Worm (Caenorhabditis elegans) whole organism, young adult: ENCODE measurements around the gene try-1.

Experiments
- Y53G8AR.9 ChIP-seq: fragments of 200-800 bp; sonication (Bioruptor generic); conservative IDR thresholded peaks from 2 replicates; pipeline ENCODE4 v1.3.6; 2022; ENCODE audit warnings: missing genetic modification reagents, missing genetic modification characterization, missing compliant biosample characterization
- Y67H2A.10 ChIP-seq: fragments of 200-800 bp; sonication (Bioruptor generic); conservative IDR thresholded peaks from 2 replicates; pipeline ENCODE4 v1.3.6; 2022; ENCODE audit warnings: missing genetic modification reagents, missing genetic modification characterization, missing compliant biosample characterization
- Y79H2A.3 ChIP-seq: fragments of 200-800 bp; sonication (Bioruptor generic); conservative IDR thresholded peaks from 2 replicates; pipeline ENCODE4 v1.3.6; 2022; ENCODE audit warnings: missing genetic modification reagents, missing genetic modification characterization, missing compliant biosample characterization
- fkh-3 ChIP-seq: sonication (generic microtip); optimal IDR thresholded peaks from 2 replicates; lab custom pipeline; 2016; ENCODE audit warnings: mild to moderate bottlenecking, missing genetic modification characterization, missing compliant biosample characterization
- sptf-2 ChIP-seq: fragments of 200-800 bp; sonication (Bioruptor generic); optimal IDR thresholded peaks from 2 replicates; lab custom pipeline; 2018; ENCODE audit warnings: mild to moderate bottlenecking, missing genetic modification characterization, missing compliant biosample characterization
- ztf-18 ChIP-seq: sonication (generic microtip); optimal IDR thresholded peaks from 2 replicates; lab custom pipeline; 2016; ENCODE audit warnings: missing genotype, mild to moderate bottlenecking, missing genetic modification characterization, missing compliant biosample characterization
- ztf-3 ChIP-seq: fragments of 200-800 bp; sonication (Bioruptor generic); optimal IDR thresholded peaks from 2 replicates; lab custom pipeline; 2018; ENCODE audit warnings: mild to moderate bottlenecking, missing genetic modification characterization, missing compliant biosample characterization

- TF ChIP-seq Y67H2A.10 (GFP tag; lab: Robert Waterston, UW) (no peak), Y79H2A.3 (GFP tag; lab: Robert Waterston, UW) (no peak), sptf-2 (GFP tag; lab: Kevin White, UChicago) (no peak), fkh-3 (no peak), Y53G8AR.9 (GFP tag; lab: Robert Waterston, UW) (no peak), ztf-3 (GFP tag; lab: Kevin White, UChicago) (no peak), ztf-18 (tag; lab: Kevin White, UChicago) (no peak)
Measured at ce11 chrII:4914214-4914613, 35.1 kb downstream of the try-1 start, which contains the start of gene R05F9.11.
